Fruit fly (Drosophila melanogaster): ENCODE results near the gene kumpel.

The kumpel gene

DNA sequence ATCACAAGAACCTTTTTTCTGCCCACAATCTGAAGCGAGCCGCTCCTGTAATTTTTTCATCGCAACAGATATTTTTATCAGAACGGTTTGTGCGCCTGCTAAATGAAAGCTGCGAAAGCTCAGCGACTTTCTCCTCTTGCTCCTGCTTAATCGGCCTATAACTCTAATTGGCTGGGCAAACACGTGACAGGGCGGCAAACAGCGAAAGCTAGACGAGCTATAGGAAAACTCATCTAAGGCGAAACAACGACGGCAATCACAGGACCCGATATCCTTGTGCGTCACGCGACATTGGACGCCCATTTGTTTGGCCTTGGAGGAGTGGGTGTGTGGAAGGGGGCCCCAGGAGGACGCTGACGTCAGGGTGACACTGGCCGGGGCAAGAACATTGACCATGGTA, 60.1 kb downstream of the kumpel start:
- TF ChIP-seq CG8301 (tag; optimal IDR thresholded peaks at IDR 0.05) (no peak), CG17806 (tag; optimal IDR thresholded peaks at IDR 0.05) (no peak), CG8159 (tag; optimal IDR thresholded peaks at IDR 0.05) (no peak), CG10348 (GFP tag; IDR thresholded peaks at IDR 0.05) (no peak), CG32121 (GFP tag; IDR thresholded peaks at IDR 0.05) (no peak), Pif1B (GFP tag; optimal IDR thresholded peaks at IDR 0.05) (no peak), gl (tag; optimal IDR thresholded peaks at IDR 0.05) (no peak), Pif1A (GFP tag; optimal IDR thresholded peaks at IDR 0.05) (no peak), CG13204 (GFP tag; optimal IDR thresholded peaks at IDR 0.05) (no peak)

DNA sequence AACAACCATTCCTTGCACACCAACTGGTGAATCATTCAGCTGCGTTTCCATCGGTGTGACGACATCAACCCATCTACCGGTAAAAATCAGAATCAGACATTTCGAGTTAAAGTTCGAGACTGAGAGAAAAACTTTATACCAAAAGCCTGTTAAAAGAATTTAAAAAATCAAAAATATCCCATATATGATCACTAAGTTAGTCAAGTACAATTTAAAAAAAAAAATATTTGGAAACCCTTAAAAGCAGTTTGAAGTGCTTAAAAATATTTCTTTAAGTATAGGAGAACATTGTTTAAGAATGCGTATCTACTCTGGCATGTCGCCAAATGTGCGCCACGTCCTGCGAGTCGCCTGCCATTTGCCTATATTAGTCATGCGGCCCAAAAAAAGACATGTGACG, 61.7 kb downstream of the kumpel start:
- TF ChIP-seq CG13204 (GFP tag; optimal IDR thresholded peaks at IDR 0.05) (no peak), CG17806 (tag; optimal IDR thresholded peaks at IDR 0.05) (no peak), CG10348 (GFP tag; IDR thresholded peaks at IDR 0.05) (no peak), CG8159 (tag; optimal IDR thresholded peaks at IDR 0.05) (no peak)

DNA sequence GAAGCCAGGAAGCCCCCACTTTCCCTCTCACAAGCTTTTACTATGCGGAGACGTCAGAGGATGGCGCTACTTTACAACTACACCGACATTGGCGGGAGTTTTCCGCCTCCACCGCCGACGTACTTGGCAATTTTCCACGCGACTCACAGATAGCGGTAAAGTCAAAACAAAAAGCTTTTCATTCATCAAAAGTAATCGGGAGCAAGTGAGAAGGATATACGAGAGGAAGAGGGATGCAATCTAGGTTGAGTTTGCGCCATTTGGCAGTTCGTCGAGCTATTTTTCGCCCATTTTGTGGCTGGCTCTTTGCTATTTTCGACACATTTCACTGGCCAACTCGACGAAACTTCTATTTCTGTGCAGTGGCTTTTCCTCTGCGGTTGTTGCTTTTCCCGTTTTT, 62.1 kb downstream of the kumpel start:
- TF ChIP-seq rn (GFP tag; IDR thresholded peaks at IDR 0.05) (no peak), Pif1B (GFP tag; optimal IDR thresholded peaks at IDR 0.05) (no peak), Ets98B (GFP tag; IDR thresholded peaks at IDR 0.05) (no peak), CG12605 (GFP tag; IDR thresholded peaks at IDR 0.05) (no peak), Pif1A (GFP tag; optimal IDR thresholded peaks at IDR 0.05) (no peak), gl (tag; optimal IDR thresholded peaks at IDR 0.05) (no peak), Snoo (tag; optimal IDR thresholded peaks at IDR 0.05) (no peak), CG9948 (tag; optimal IDR thresholded peaks at IDR 0.05) (no peak), CG4496 (GFP tag; IDR thresholded peaks at IDR 0.05) (no peak), CG17806 (tag; optimal IDR thresholded peaks at IDR 0.05) (no peak), CG15710 (tag; optimal IDR thresholded peaks at IDR 0.05) (no peak), D1 (tag; optimal IDR thresholded peaks at IDR 0.05) (no peak), CG14655 (GFP tag; optimal IDR thresholded peaks at IDR 0.05) (no peak), CG8301 (tag; optimal IDR thresholded peaks at IDR 0.05) (no peak), EcR (GFP tag; optimal IDR thresholded peaks at IDR 0.05) (no peak), CG8159 (tag; optimal IDR thresholded peaks at IDR 0.05) (no peak)

DNA sequence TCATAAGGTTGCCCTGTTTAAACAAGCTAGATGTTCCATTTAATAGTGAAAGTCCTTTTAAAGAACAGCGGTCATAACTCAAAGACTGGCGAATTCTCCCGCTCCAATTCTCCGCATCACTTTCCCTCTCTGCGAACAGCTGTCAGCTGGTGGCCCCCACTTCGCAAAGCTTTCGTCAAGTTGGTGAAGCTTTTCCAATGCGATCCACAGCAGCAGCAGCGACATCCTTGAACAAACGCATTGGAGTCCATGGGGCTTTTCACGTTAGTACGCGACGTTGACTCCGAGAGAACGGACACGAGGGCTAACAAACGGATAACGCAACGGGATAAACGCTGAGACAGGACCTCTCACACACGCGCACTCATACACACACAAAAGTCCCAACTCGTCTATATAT, 63.0 kb downstream of the kumpel start, which contains the start of gene fid:
fid (plus strand) TSS at position 301 of the 400 bp plus-strand sequence.
- TF ChIP-seq Ets98B (GFP tag; IDR thresholded peaks at IDR 0.05) (no peak), CG32121 (GFP tag; IDR thresholded peaks at IDR 0.05) (no peak), CG14655 (GFP tag; optimal IDR thresholded peaks at IDR 0.05) (no peak), CG34367 (tag; optimal IDR thresholded peaks at IDR 0.05) (no peak), D1 (tag; optimal IDR thresholded peaks at IDR 0.05) (no peak), Pif1A (GFP tag; optimal IDR thresholded peaks at IDR 0.05) (no peak), CG15710 (tag; optimal IDR thresholded peaks at IDR 0.05) (no peak), EcR (GFP tag; optimal IDR thresholded peaks at IDR 0.05) (no peak), gl (tag; optimal IDR thresholded peaks at IDR 0.05) (no peak)
